Worm (Caenorhabditis elegans): Measurements from ENCODE around the gene F52E1.2.

DNA sequence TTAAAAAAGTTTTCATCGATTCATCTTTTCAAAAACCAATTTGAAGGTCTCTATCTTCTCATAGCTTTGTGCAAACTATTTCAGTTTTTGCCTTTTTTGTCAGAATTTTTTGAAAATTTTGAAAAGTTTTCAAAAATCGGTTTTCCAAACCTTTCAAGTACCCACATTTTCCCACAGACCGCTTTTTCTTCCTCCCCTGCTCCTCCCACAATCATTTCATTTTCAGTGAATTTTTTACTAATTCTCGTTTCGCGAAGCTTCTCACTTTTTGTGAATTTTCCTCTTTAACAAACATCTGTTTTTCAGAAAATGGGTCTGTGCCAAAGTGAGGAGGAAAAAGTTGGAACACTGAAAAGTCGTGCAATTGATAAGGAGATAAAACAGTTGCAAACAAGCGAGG, 39.7 kb upstream of the F52E1.2 start, which contains the start of gene gpa-2:
- no peak for TF ChIP-seq elt-3 (tag; optimal IDR thresholded peaks at IDR 0.05)
- no peak for TF ChIP-seq zag-1 (tag; optimal IDR thresholded peaks at IDR 0.05)
- no peak for TF ChIP-seq sptf-1 (tag; optimal IDR thresholded peaks at IDR 0.05)
